Worm (Caenorhabditis elegans): ENCODE results near the gene acs-20.

Gene acs-20

DNA sequence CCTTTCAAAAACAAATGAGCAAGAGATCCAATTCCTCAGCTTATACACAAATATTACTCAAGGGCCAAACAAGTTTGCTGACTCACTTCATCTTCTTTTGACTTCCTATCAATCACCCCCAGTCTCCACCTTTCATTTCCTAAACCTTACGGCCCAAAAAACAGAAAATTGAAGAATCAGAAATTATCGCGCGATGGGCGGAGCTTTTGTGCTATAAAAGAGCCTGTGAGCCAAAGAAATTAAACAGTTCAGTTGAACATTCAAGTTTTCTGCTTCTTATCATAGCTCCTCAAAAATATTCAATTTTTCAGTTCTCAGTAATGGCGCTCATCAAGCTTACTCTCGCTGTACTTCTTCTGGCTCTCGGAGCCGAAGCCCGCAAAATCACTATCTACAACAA is 18.7 kb downstream of the acs-20 start, which contains the start of gene thn-1:
thn-1 (plus strand) TSS at position 301 of the 400 bp plus-strand sequence.
- no peak for TF ChIP-seq unc-55 (GFP tag; optimal IDR thresholded peaks at IDR 0.05)
- TF ChIP-seq dmd-4 (tag; optimal IDR thresholded peaks at IDR 0.05), result no peak
- no peak for TF ChIP-seq nhr-129 (tag; optimal IDR thresholded peaks at IDR 0.05)
- no peak for TF ChIP-seq nhr-77 (tag; optimal IDR thresholded peaks at IDR 0.05)
- no peak for TF ChIP-seq elt-3 (tag; optimal IDR thresholded peaks at IDR 0.05)
- TF ChIP-seq Y55F3AM.14 (GFP tag; optimal IDR thresholded peaks at IDR 0.05), result no peak
- no peak for TF ChIP-seq ZK546.5 (tag; optimal IDR thresholded peaks at IDR 0.05)
- no peak for TF ChIP-seq C34F6.9 (tag; optimal IDR thresholded peaks at IDR 0.05)
- TF ChIP-seq blmp-1 (tag; optimal IDR thresholded peaks at IDR 0.05; ENCODE audit: insufficient read depth), result no peak
- no peak for TF ChIP-seq unc-39 (tag; optimal IDR thresholded peaks at IDR 0.05)
- no peak for TF ChIP-seq snpc-4 (tag; optimal IDR thresholded peaks at IDR 0.05)

- TF ChIP-seq nhr-77 (tag; optimal IDR thresholded peaks at IDR 0.05), result no peak
- TF ChIP-seq mab-5 (tag; optimal IDR thresholded peaks at IDR 0.05), result no peak
- no peak for TF ChIP-seq unc-62 (GFP tag; optimal IDR thresholded peaks at IDR 0.05)
- TF ChIP-seq nhr-25 (tag; optimal IDR thresholded peaks at IDR 0.05), result no peak
- peak; percentile 75 for TF ChIP-seq fos-1 (tag; optimal IDR thresholded peaks at IDR 0.05)
Observed at ce11 chrIV:12378919-12379318, 19.6 kb downstream of the acs-20 start.

DNA sequence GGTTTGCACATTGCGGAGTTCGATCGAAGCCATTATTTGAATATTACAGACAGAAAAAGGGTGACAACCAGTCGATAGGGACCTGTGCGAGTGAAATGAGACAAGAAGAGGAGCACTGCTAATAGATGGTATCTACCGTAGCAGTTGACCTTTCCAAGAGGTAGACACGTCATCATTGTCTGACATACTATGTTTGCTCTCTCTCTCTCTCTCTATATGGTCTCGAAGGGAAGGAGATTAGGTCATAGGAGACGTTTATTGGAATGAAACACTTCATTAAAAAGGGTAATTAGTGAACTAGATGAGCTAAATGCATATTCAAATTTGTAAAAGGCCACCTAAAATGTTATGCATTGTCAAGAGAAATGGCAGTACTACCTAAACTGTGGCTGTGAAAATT is 22.5 kb downstream of the acs-20 start, which contains the start of gene atz-1:
atz-1 (minus strand) TSS at position 101 of the 400 bp plus-strand sequence.
- TF ChIP-seq lin-13 (GFP tag; optimal IDR thresholded peaks at IDR 0.05), result no peak
- no peak for TF ChIP-seq mbf-1 (tag; optimal IDR thresholded peaks at IDR 0.05)
- TF ChIP-seq ceh-82 (tag; optimal IDR thresholded peaks at IDR 0.05), result no peak
- no peak for TF ChIP-seq nhr-10 (tag; optimal IDR thresholded peaks at IDR 0.05)
- no peak for TF ChIP-seq ceh-16 (tag; optimal IDR thresholded peaks at IDR 0.05)
- TF ChIP-seq ama-1 (optimal IDR thresholded peaks at IDR 0.05), result no peak
- no peak for TF ChIP-seq unc-55 (GFP tag; optimal IDR thresholded peaks at IDR 0.05)
- TF ChIP-seq aly-2 (tag; optimal IDR thresholded peaks at IDR 0.05), result no peak
- no peak for TF ChIP-seq nhr-12 (tag; optimal IDR thresholded peaks at IDR 0.05)
- no peak for TF ChIP-seq elt-3 (tag; optimal IDR thresholded peaks at IDR 0.05)
- no peak for TF ChIP-seq F13H6.1 (tag; optimal IDR thresholded peaks at IDR 0.05)
- no peak for TF ChIP-seq ztf-4 (tag; optimal IDR thresholded peaks at IDR 0.05)
- no peak for TF ChIP-seq snpc-4 (tag; optimal IDR thresholded peaks at IDR 0.05)
- no peak for TF ChIP-seq nhr-23 (tag; optimal IDR thresholded peaks at IDR 0.05)
- no peak for TF ChIP-seq sem-4 (tag; optimal IDR thresholded peaks at IDR 0.05)
- TF ChIP-seq nhr-6 (tag; optimal IDR thresholded peaks at IDR 0.05), result no peak

ce11 chrIV:12371879-12372278 is 26.6 kb downstream of the acs-20 start, which contains the start of gene wdr-46:
TSS of gene wdr-46 (plus strand) at chrIV:12372253.
- TF ChIP-seq alr-1 (tag; optimal IDR thresholded peaks at IDR 0.05), result no peak
- TF ChIP-seq ceh-82 (tag; optimal IDR thresholded peaks at IDR 0.05), result peak; percentile 74
- TF ChIP-seq elt-3 (tag; optimal IDR thresholded peaks at IDR 0.05), result no peak
- TF ChIP-seq ztf-4 (tag; optimal IDR thresholded peaks at IDR 0.05), result peak; percentile 29
- TF ChIP-seq ceh-16 (tag; optimal IDR thresholded peaks at IDR 0.05), result no peak
- TF ChIP-seq nhr-21 (tag; optimal IDR thresholded peaks at IDR 0.05), result peak; percentile 80
- no peak for TF ChIP-seq Y55F3AM.14 (GFP tag; optimal IDR thresholded peaks at IDR 0.05)
- peak; percentile 88 for TF ChIP-seq mab-5 (tag; optimal IDR thresholded peaks at IDR 0.05)
- no peak for TF ChIP-seq skn-1 (tag; optimal IDR thresholded peaks at IDR 0.05)
- TF ChIP-seq aly-2 (tag; optimal IDR thresholded peaks at IDR 0.05), result no peak
- TF ChIP-seq unc-55 (GFP tag; optimal IDR thresholded peaks at IDR 0.05), result peak; percentile 97
- TF ChIP-seq dmd-4 (tag; optimal IDR thresholded peaks at IDR 0.05), result peak; percentile 1
- no peak for TF ChIP-seq ztf-11 (tag; optimal IDR thresholded peaks at IDR 0.05)
- TF ChIP-seq R02D3.7 (tag; optimal IDR thresholded peaks at IDR 0.05), result peak; percentile 52
- peak; percentile 89 for TF ChIP-seq crh-2 (tag; optimal IDR thresholded peaks at IDR 0.05)
- no peak for TF ChIP-seq nhr-23 (tag; optimal IDR thresholded peaks at IDR 0.05)
- TF ChIP-seq nhr-77 (tag; optimal IDR thresholded peaks at IDR 0.05), result peak; percentile 56
- TF ChIP-seq nhr-12 (tag; optimal IDR thresholded peaks at IDR 0.05), result no peak
- TF ChIP-seq lin-11 (tag; optimal IDR thresholded peaks at IDR 0.05), result peak; percentile 55
- peak; percentile 79 for TF ChIP-seq sma-9 (GFP tag; optimal IDR thresholded peaks at IDR 0.05)
- TF ChIP-seq sma-9 (tag; optimal IDR thresholded peaks at IDR 0.05), result no peak
- peak; percentile 76 for TF ChIP-seq F13H6.1 (tag; optimal IDR thresholded peaks at IDR 0.05)
- TF ChIP-seq egl-27 (tag; optimal IDR thresholded peaks at IDR 0.05), result no peak
- TF ChIP-seq mbf-1 (tag; optimal IDR thresholded peaks at IDR 0.05), result no peak
- no peak for TF ChIP-seq ztf-1 (GFP tag; conservative IDR thresholded peaks at IDR 0.05)
- no peak for TF ChIP-seq peb-1 (tag; optimal IDR thresholded peaks at IDR 0.05)
- TF ChIP-seq fos-1 (tag; optimal IDR thresholded peaks at IDR 0.05), result peak; percentile 55
- TF ChIP-seq lin-13 (GFP tag; optimal IDR thresholded peaks at IDR 0.05), result peak; percentile 89
- no peak for TF ChIP-seq mdl-1 (tag; optimal IDR thresholded peaks at IDR 0.05)
- no peak for TF ChIP-seq unc-39 (tag; optimal IDR thresholded peaks at IDR 0.05)
- peak; percentile 68 for TF ChIP-seq nhr-6 (tag; optimal IDR thresholded peaks at IDR 0.05)
- peak; percentile 99 for TF ChIP-seq gmeb-1 (tag; optimal IDR thresholded peaks at IDR 0.05)
- no peak for TF ChIP-seq nhr-237 (tag; optimal IDR thresholded peaks at IDR 0.05)
- TF ChIP-seq zag-1 (tag; optimal IDR thresholded peaks at IDR 0.05), result no peak
- TF ChIP-seq ZK546.5 (tag; optimal IDR thresholded peaks at IDR 0.05), result peak; percentile 78
- no peak for TF ChIP-seq blmp-1 (tag; optimal IDR thresholded peaks at IDR 0.05; ENCODE audit: insufficient read depth)
- peak; percentile 83 for TF ChIP-seq sma-3 (GFP tag; optimal IDR thresholded peaks at IDR 0.05)
- no peak for TF ChIP-seq elt-1 (tag; optimal IDR thresholded peaks at IDR 0.05)
- TF ChIP-seq C34F6.9 (tag; optimal IDR thresholded peaks at IDR 0.05), result peak; percentile 87
- peak; percentile 89 for TF ChIP-seq nhr-25 (tag; optimal IDR thresholded peaks at IDR 0.05)

Measured in whole organism, L2 larva.